Worm (Caenorhabditis elegans): ENCODE measurements around the gene Y22D7AL.3.

DNA sequence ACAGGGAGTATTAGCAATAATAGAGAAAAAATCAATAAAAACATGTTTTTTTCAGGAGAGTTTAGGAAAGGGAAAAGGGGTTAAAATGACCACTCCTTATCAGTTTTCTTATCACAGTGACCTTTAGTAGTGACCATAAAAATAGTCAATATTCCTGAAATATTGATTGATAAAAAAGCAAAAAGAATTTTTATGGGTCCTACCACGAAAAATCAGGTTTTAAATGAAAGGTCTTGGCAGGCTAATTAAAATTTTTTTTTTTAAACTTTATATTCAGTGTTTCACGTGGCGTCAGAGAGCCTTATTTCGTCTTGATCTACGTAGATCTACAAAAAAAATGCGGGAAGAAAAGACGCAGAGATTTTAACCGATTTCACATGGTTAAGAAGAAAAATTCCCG is 16.1 kb downstream of the Y22D7AL.3 start, which contains the start of gene cht-4:
- no peak for TF ChIP-seq lsy-2 (tag; optimal IDR thresholded peaks at IDR 0.05)
- no peak for TF ChIP-seq nhr-10 (tag; optimal IDR thresholded peaks at IDR 0.05)
- TF ChIP-seq unc-62 (GFP tag; optimal IDR thresholded peaks at IDR 0.05) = no peak
- no peak for TF ChIP-seq sma-9 (GFP tag; optimal IDR thresholded peaks at IDR 0.05)
- TF ChIP-seq sma-9 (tag; optimal IDR thresholded peaks at IDR 0.05) = no peak
- TF ChIP-seq R02D3.7 (tag; optimal IDR thresholded peaks at IDR 0.05) = no peak
- no peak for TF ChIP-seq elt-1 (tag; optimal IDR thresholded peaks at IDR 0.05)
- TF ChIP-seq lin-11 (tag; optimal IDR thresholded peaks at IDR 0.05) = no peak
- no peak for TF ChIP-seq ama-1 (optimal IDR thresholded peaks at IDR 0.05)
- TF ChIP-seq ceh-82 (tag; optimal IDR thresholded peaks at IDR 0.05) = no peak
